Worm (Caenorhabditis elegans) whole organism, L1 larva: ENCODE data around the gene pgp-8.
A peak's percentile ranks its signal among the peaks of the same experiment; 100 is the strongest.

ENCODE experiments used
- C16A3.4 ChIP-seq: fragments of 150-350 bp; optimal IDR thresholded peaks from 2 replicates; lab custom pipeline; 2014; ENCODE audit warnings: missing biosample characterization, missing genetic modification characterization
- C34B4.2 ChIP-seq: sonication (generic microtip); optimal IDR thresholded peaks from 2 replicates; lab custom pipeline; 2017; ENCODE audit warnings: mild to moderate bottlenecking, missing genetic modification characterization, missing compliant biosample characterization
- Y116A8C.19 ChIP-seq: sonication (generic microtip); optimal IDR thresholded peaks from 2 replicates; lab custom pipeline; 2016; ENCODE audit warnings: missing compliant biosample characterization, missing genetic modification characterization, borderline replicate concordance
- alr-1 ChIP-seq: fragments of 200-800 bp; sonication (Bioruptor generic); optimal IDR thresholded peaks from 2 replicates; lab custom pipeline; 2018; ENCODE audit warnings: borderline replicate concordance, mild to moderate bottlenecking, missing genetic modification characterization, missing compliant biosample characterization
- aly-2 ChIP-seq: fragments of 150-350 bp; optimal IDR thresholded peaks from 2 replicates; lab custom pipeline; 2014; ENCODE audit warnings: missing biosample characterization, missing genetic modification characterization
- dpl-1 ChIP-seq, 3 experiments: fragments of 150-350 bp in 2 of 3; sonication (generic microtip) in 1 of 3; optimal IDR thresholded peaks; 2 replicates each; lab custom pipeline; 2014 to 2017; ENCODE audit warnings: missing biosample characterization in 3 of 3, missing genetic modification characterization in 3 of 3, missing genetic modification reagents in 3 of 3
- dsc-1 ChIP-seq: sonication (generic microtip); optimal IDR thresholded peaks from 2 replicates; lab custom pipeline; 2016; ENCODE audit warnings: mild to moderate bottlenecking, missing genetic modification characterization, missing compliant biosample characterization
- efl-1 ChIP-seq, 4 experiments: fragments of 150-350 bp; optimal IDR thresholded peaks in 3 of 4; peaks in 1 of 4; 1 replicate in 1 of 4; 2 replicates in 3 of 4; lab custom pipeline; 2014; ENCODE audit warnings: missing biosample characterization in 2 of 4, missing genetic modification characterization in 2 of 4, missing genetic modification reagents in 2 of 4
- egl-13 ChIP-seq: sonication (generic microtip); optimal IDR thresholded peaks from 2 replicates; lab custom pipeline; 2016; ENCODE audit warnings: missing genotype, missing genetic modification reagents, missing genetic modification characterization, missing compliant biosample characterization
- elt-2 ChIP-seq: sonication (generic microtip); optimal IDR thresholded peaks from 2 replicates; lab custom pipeline; 2016; ENCODE audit warnings: missing genetic modification characterization, mild to moderate bottlenecking, inconsistent platforms, missing compliant biosample characterization, missing genetic modification reagents
- elt-3 ChIP-seq, 6 experiments: fragments of 150-350 bp in 1 of 6; sonication (generic microtip); optimal IDR thresholded peaks; 2 replicates each; lab custom pipeline; 2017 to 2018; ENCODE audit warnings: missing biosample characterization in 6 of 6, missing genetic modification characterization in 6 of 6, inconsistent platforms in 1 of 6
- fkh-8 ChIP-seq: sonication (generic microtip); optimal IDR thresholded peaks from 2 replicates; lab custom pipeline; 2016; ENCODE audit warnings: mild to moderate bottlenecking, missing genetic modification characterization, missing compliant biosample characterization
- grh-1 ChIP-seq: fragments of 200-800 bp; sonication (Bioruptor generic); IDR thresholded peaks from 2 replicates; pipeline ENCODE4 v1.3.6; 2022; ENCODE audit warnings: missing genetic modification reagents, missing genetic modification characterization, missing compliant biosample characterization
- hlh-4 ChIP-seq: sonication (generic microtip); optimal IDR thresholded peaks from 2 replicates; lab custom pipeline; 2016; ENCODE audit warnings: mild to moderate bottlenecking, missing genetic modification characterization, missing compliant biosample characterization
- hpl-2 ChIP-seq: fragments of 150-350 bp; optimal IDR thresholded peaks from 2 replicates; lab custom pipeline; 2014; ENCODE audit warnings: missing biosample characterization, missing genetic modification reagents, missing genetic modification characterization
- lin-13 ChIP-seq: fragments of 150-350 bp; optimal IDR thresholded peaks from 2 replicates; lab custom pipeline; 2014; ENCODE audit warnings: missing biosample characterization, missing genetic modification reagents, missing genetic modification characterization
- lin-14 ChIP-seq: fragments of 200-800 bp; sonication (Bioruptor generic); optimal IDR thresholded peaks from 2 replicates; lab custom pipeline; 2018; ENCODE audit warnings: mild to moderate bottlenecking, missing genetic modification characterization, moderate library complexity, missing compliant biosample characterization
- lin-15B ChIP-seq: fragments of 150-350 bp; sonication (generic microtip); optimal IDR thresholded peaks from 3 replicates; lab custom pipeline; 2014; ENCODE audit warnings: missing biosample characterization, missing genetic modification characterization
- lin-39 ChIP-seq: fragments of 150-350 bp; optimal IDR thresholded peaks from 2 replicates; lab custom pipeline; 2014; ENCODE audit warnings: missing biosample characterization, missing genetic modification reagents, missing genetic modification characterization
- lir-3 ChIP-seq: sonication (generic microtip); optimal IDR thresholded peaks from 2 replicates; lab custom pipeline; 2016; ENCODE audit warnings: mild to moderate bottlenecking, missing genetic modification characterization, moderate library complexity, missing compliant biosample characterization; ENCODE audit not compliant: poor library complexity
- lsy-2 ChIP-seq, 2 experiments: fragments of 150-350 bp; optimal IDR thresholded peaks; 2 replicates each; lab custom pipeline; 2014; ENCODE audit warnings: missing biosample characterization in 2 of 2, missing genetic modification characterization in 2 of 2
- nhr-11 ChIP-seq: fragments of 150-350 bp; optimal IDR thresholded peaks from 2 replicates; lab custom pipeline; 2014; ENCODE audit warnings: missing biosample characterization, missing genetic modification characterization
- nhr-12 ChIP-seq: sonication (generic microtip); optimal IDR thresholded peaks from 2 replicates; lab custom pipeline; 2017; ENCODE audit warnings: missing biosample characterization, missing genetic modification characterization
- nhr-19 ChIP-seq: fragments of 200-800 bp; sonication (Bioruptor generic); conservative IDR thresholded peaks from 2 replicates; pipeline ENCODE4 v1.3.6; 2022; ENCODE audit warnings: missing genetic modification characterization, missing compliant biosample characterization
- nhr-20 ChIP-seq: sonication (generic microtip); optimal IDR thresholded peaks from 2 replicates; lab custom pipeline; 2016; ENCODE audit warnings: mild to moderate bottlenecking, missing genetic modification characterization, missing compliant biosample characterization
- nhr-47 ChIP-seq: sonication (generic microtip); optimal IDR thresholded peaks from 2 replicates; lab custom pipeline; 2016; ENCODE audit warnings: mild to moderate bottlenecking, missing genetic modification characterization, moderate library complexity, missing compliant biosample characterization
- nhr-71 ChIP-seq: sonication (generic microtip); optimal IDR thresholded peaks from 2 replicates; lab custom pipeline; 2016; ENCODE audit warnings: mild to moderate bottlenecking, missing genetic modification characterization, moderate library complexity, missing compliant biosample characterization
- nhr-90 ChIP-seq: sonication (generic microtip); optimal IDR thresholded peaks from 2 replicates; lab custom pipeline; 2016; ENCODE audit warnings: mild to moderate bottlenecking, missing genetic modification characterization, missing compliant biosample characterization; ENCODE audit not compliant: poor library complexity
- pag-3 ChIP-seq: sonication (generic microtip); optimal IDR thresholded peaks from 2 replicates; lab custom pipeline; 2017; ENCODE audit warnings: missing genetic modification characterization, mild to moderate bottlenecking, missing compliant biosample characterization, antibody characterized with exemption, borderline replicate concordance; ENCODE audit not compliant: insufficient read depth
- pqm-1 ChIP-seq: sonication (generic microtip); optimal IDR thresholded peaks from 3 replicates; lab custom pipeline; 2017; ENCODE audit warnings: missing biosample characterization, missing genetic modification characterization
- rnt-1 ChIP-seq: sonication (generic microtip); optimal IDR thresholded peaks from 2 replicates; lab custom pipeline; 2016; ENCODE audit warnings: mild to moderate bottlenecking, missing genetic modification characterization, moderate library complexity, missing compliant biosample characterization
- snpc-4 ChIP-seq: fragments of 150-350 bp; optimal IDR thresholded peaks from 2 replicates; lab custom pipeline; 2014; ENCODE audit warnings: missing biosample characterization, missing genetic modification characterization
- tbx-2 ChIP-seq: sonication (generic microtip); optimal IDR thresholded peaks from 2 replicates; lab custom pipeline; 2016; ENCODE audit warnings: missing genetic modification characterization, missing compliant biosample characterization
- tlp-1 ChIP-seq: fragments of 150-350 bp; optimal IDR thresholded peaks from 2 replicates; lab custom pipeline; 2014; ENCODE audit warnings: missing biosample characterization, missing genetic modification characterization
- unc-130 ChIP-seq: fragments of 150-350 bp; optimal IDR thresholded peaks from 2 replicates; lab custom pipeline; 2017; ENCODE audit warnings: missing biosample characterization, missing genetic modification characterization, inconsistent platforms
- unc-62 ChIP-seq: fragments of 150-350 bp; optimal IDR thresholded peaks from 2 replicates; lab custom pipeline; 2014; ENCODE audit warnings: missing biosample characterization, missing genetic modification reagents, missing genetic modification characterization
- unc-98 ChIP-seq: fragments of 200-800 bp; sonication (Bioruptor generic); IDR thresholded peaks from 2 replicates; pipeline ENCODE4 v1.3.6; 2022; ENCODE audit warnings: missing genetic modification characterization, missing compliant biosample characterization
- vab-15 ChIP-seq: sonication (generic microtip); optimal IDR thresholded peaks from 2 replicates; lab custom pipeline; 2017; ENCODE audit warnings: missing genotype, mild to moderate bottlenecking, missing genetic modification characterization, missing compliant biosample characterization

Gene pgp-8

ce11 chrX:10859622-10860021 is 4.6 kb downstream of the pgp-8 start:
- TF ChIP-seq lin-39 (tag; lab: Kevin White, UChicago) (no peak), nhr-20 (tag; lab: Kevin White, UChicago) (no peak), C34B4.2 (tag; lab: Kevin White, UChicago) (no peak), pag-3 (tag; lab: Kevin White, UChicago) (no peak), grh-1 (GFP tag; lab: Robert Waterston, UW) (no peak), lir-3 (tag; lab: Kevin White, UChicago) (no peak), unc-62 (GFP tag; lab: Kevin White, UChicago) (no peak), hpl-2 (GFP tag; lab: Kevin White, UChicago) (no peak), nhr-90 (tag; lab: Kevin White, UChicago) (no peak), nhr-47 (tag; lab: Kevin White, UChicago) (no peak), vab-15 (tag; lab: Kevin White, UChicago) (no peak)

DNA sequence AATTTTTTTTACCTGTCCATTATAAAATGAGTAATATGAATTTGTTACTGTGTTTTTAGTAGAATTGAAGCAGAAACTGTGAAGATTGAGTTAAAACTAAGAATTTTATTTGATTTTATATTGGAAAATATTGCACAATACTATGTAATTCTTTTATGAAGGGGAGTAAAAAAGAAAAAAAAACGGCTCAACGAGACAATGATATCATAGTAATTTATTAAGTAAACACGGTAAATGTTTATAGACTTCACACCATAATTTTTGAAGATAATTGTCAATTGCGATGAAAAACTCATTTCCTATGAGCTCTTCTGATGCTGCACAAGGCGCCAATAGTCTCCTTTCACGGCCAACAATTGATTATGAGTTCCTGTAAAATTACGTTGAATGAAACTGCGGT is 5.0 kb downstream of the pgp-8 start, which contains the start of gene pgp-5:
TSS of gene pgp-5 (minus strand) at position 87 of the 400 bp plus-strand sequence.
- TF ChIP-seq Y116A8C.19 (tag; lab: Kevin White, UChicago) (no peak), aly-2 (tag; lab: Kevin White, UChicago) (no peak), unc-130 (tag; lab: Kevin White, UChicago) (no peak), hlh-4 (tag; lab: Kevin White, UChicago) (no peak), elt-2 (no peak), dpl-1 (GFP tag; optimal IDR thresholded peaks at IDR 0.05; lab: Kevin White, UChicago) (no peak), fkh-8 (tag; lab: Kevin White, UChicago) (no peak), snpc-4 (tag; lab: Kevin White, UChicago) (no peak), alr-1 (tag; lab: Kevin White, UChicago) (no peak), unc-98 (GFP tag; lab: Robert Waterston, UW) (no peak), lin-39 (tag; lab: Kevin White, UChicago) (no peak), nhr-11 (tag; lab: Kevin White, UChicago) (no peak)
- TF ChIP-seq, all 84 proteins: peak for 0

- peak; percentile 21 for TF ChIP-seq tbx-2 (tag; lab: Kevin White, UChicago)
- TF ChIP-seq lin-14 = peak; percentile 81
- no peak for TF ChIP-seq egl-13 (tag; lab: Kevin White, UChicago)
- peak; percentile 2 for TF ChIP-seq lin-13
- no peak for TF ChIP-seq grh-1 (GFP tag; lab: Robert Waterston, UW)
- TF ChIP-seq unc-130 (tag; lab: Kevin White, UChicago) = peak; percentile 59
- peak in 1 of 2 experiments; percentile 44 for TF ChIP-seq lsy-2 (tag; optimal IDR thresholded peaks at IDR 0.05; lab: Kevin White, UChicago)
- TF ChIP-seq rnt-1 = peak; percentile 80
- peak; percentile 41 for TF ChIP-seq nhr-19 (GFP tag; lab: Robert Waterston, UW)
- no peak for TF ChIP-seq efl-1 (optimal IDR thresholded peaks at IDR 0.05; lab: Kevin White, UChicago)
- TF ChIP-seq efl-1 (GFP tag; optimal IDR thresholded peaks at IDR 0.05 in 1 of 2; lab: Kevin White, UChicago) = peak in 1 of 2 experiments; percentile 13
- TF ChIP-seq lin-15B (tag; lab: Kevin White, UChicago) = no peak
- peak; percentile 78 for TF ChIP-seq nhr-71 (tag; lab: Kevin White, UChicago)
- peak; percentile 31 for TF ChIP-seq nhr-20 (tag; lab: Kevin White, UChicago)
- TF ChIP-seq elt-3 (tag; optimal IDR thresholded peaks at IDR 0.05; lab: Kevin White, UChicago) = no peak
- TF ChIP-seq, all 84 proteins: peak for 10
Observed at ce11 chrX:10853271-10853670, 11.0 kb downstream of the pgp-8 start.

DNA sequence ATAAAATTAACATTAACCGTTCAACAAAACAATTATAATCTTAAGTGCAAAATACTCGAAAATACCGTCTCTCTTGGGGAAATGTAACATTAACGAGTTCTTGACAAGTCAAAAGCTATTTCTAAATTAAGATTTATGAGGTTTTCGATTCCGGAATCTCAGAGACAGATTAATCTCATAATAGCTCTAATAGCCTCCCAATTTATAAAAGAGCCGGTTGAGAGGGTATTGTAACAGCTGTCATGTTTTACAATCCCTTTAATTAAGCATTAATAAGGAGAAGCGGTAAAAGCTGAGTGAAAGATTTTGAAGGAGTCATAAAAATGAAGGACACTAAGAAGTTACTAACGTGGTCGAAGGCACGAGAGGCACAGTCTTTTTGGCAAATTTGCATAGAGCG is 12.5 kb downstream of the pgp-8 start:
- TF ChIP-seq pqm-1 (tag; lab: Kevin White, UChicago) (no peak), snpc-4 (tag; lab: Kevin White, UChicago) (no peak), nhr-12 (tag; lab: Kevin White, UChicago) (no peak), nhr-71 (tag; lab: Kevin White, UChicago) (no peak), dsc-1 (no peak), tlp-1 (tag; lab: Kevin White, UChicago) (no peak), C16A3.4 (tag; lab: Kevin White, UChicago) (no peak)
- TF ChIP-seq, all 84 proteins: peak for 0
